Worm (Caenorhabditis elegans) whole organism, young adult: Measurements from ENCODE around the gene Y57G11B.6.

Experiments used
- ama-1 ChIP-seq, 3 experiments: fragments of 150-350 bp in 1 of 3; sonication (generic microtip) in 2 of 3; optimal IDR thresholded peaks; 2 replicates each; lab custom pipeline; 2014 to 2018; ENCODE audit warnings: missing biosample characterization in 2 of 3, missing genetic modification characterization in 2 of 3, missing genetic modification reagents in 2 of 3
- hsf-1 ChIP-seq: fragments of 200-800 bp; sonication (Bioruptor generic); IDR thresholded peaks from 2 replicates; pipeline ENCODE4 v1.3.6; 2022; ENCODE audit warnings: missing genetic modification reagents, missing genetic modification characterization, missing compliant biosample characterization
- lag-1 ChIP-seq: fragments of 200-800 bp; sonication (Bioruptor generic); IDR thresholded peaks from 2 replicates; pipeline ENCODE4 v1.3.6; 2022; ENCODE audit warnings: missing genetic modification reagents, missing genetic modification characterization, missing compliant biosample characterization

- TF ChIP-seq lag-1 (GFP tag; lab: Robert Waterston, UW) = no peak
- TF ChIP-seq hsf-1 (GFP tag; lab: Robert Waterston, UW) = no peak
- TF ChIP-seq ama-1 (optimal IDR thresholded peaks at IDR 0.05; lab: Kevin White, UChicago) = no peak
- TF ChIP-seq ama-1 (GFP tag; optimal IDR thresholded peaks at IDR 0.05; lab: Kevin White, UChicago) = no peak
These were observed 18.4 kb upstream of the Y57G11B.6 start for ce11 chrIV:14573068-14573467.
